Comparison of ENCODE assay signal across 2 fruit fly cellular contexts in genomic region chrX:22481131-22481530, dm6.
TF ChIP-seq lines count a peak whose summit lies in the region.

No protein-coding gene starts in this region.

TF ChIP-seq in whole organism, embryonic, 481 proteins besides CTCF, POLR2A, EP300 and RAD21 (continued from another document):
- TF ChIP-seq dm (GFP tag; optimal IDR thresholded peaks at IDR 0.05; lab: Kevin White, UChicago), result peak; percentile 8
- peak; percentile 67 for TF ChIP-seq CG1832 (GFP tag; optimal IDR thresholded peaks at IDR 0.05; lab: Kevin White, UChicago)
- TF ChIP-seq CG4360 (GFP tag; IDR thresholded peaks at IDR 0.05; lab: Robert Waterston, UW), result peak; percentile 90
- no peak for TF ChIP-seq CG17802 (tag; optimal IDR thresholded peaks at IDR 0.05; lab: Kevin White, UChicago)
- no peak for TF ChIP-seq wek (GFP tag; optimal IDR thresholded peaks at IDR 0.05; lab: Kevin White, UChicago)
- TF ChIP-seq CG8924 (tag; optimal IDR thresholded peaks at IDR 0.05; lab: Kevin White, UChicago), result peak; percentile 27
- peak; percentile 0 for TF ChIP-seq MESR4 (GFP tag; optimal IDR thresholded peaks at IDR 0.05; lab: Kevin White, UChicago)
- no peak for TF ChIP-seq gce (GFP tag; IDR thresholded peaks at IDR 0.05; lab: Robert Waterston, UW)
- no peak for TF ChIP-seq NK7.1 (GFP tag; optimal IDR thresholded peaks at IDR 0.05; lab: Kevin White, UChicago)
- no peak for TF ChIP-seq hbn (GFP tag; IDR thresholded peaks at IDR 0.05; lab: Robert Waterston, UW; ENCODE audit: partially characterized antibody)
- TF ChIP-seq CG13287 (GFP tag; IDR thresholded peaks at IDR 0.05; lab: Robert Waterston, UW; ENCODE audit: partially characterized antibody), result peak; percentile 15; the same call in 1 of the 2 replicates
- peak; percentile 31 for TF ChIP-seq Med (GFP tag; lab: Kevin White, UChicago)
- TF ChIP-seq sug (tag; optimal IDR thresholded peaks at IDR 0.05; lab: Kevin White, UChicago), result peak; percentile 2

TF ChIP-seq in whole organism, prepupa, 60 proteins besides CTCF, POLR2A, EP300 and RAD21 (continued from another document):
- TF ChIP-seq topi (GFP tag; optimal IDR thresholded peaks at IDR 0.05; lab: Kevin White, UChicago) (no peak), OdsH (GFP tag; optimal IDR thresholded peaks at IDR 0.05; lab: Kevin White, UChicago) (no peak), CG6792 (GFP tag; optimal IDR thresholded peaks at IDR 0.05; lab: Kevin White, UChicago) (no peak), Sox14 (GFP tag; optimal IDR thresholded peaks at IDR 0.05; lab: Kevin White, UChicago) (no peak), dsx (GFP tag; optimal IDR thresholded peaks at IDR 0.05; lab: Kevin White, UChicago; ENCODE audit: poor library complexity, severe bottlenecking) (no peak), CG32006 (GFP tag; optimal IDR thresholded peaks at IDR 0.05; lab: Kevin White, UChicago) (peak; percentile 9), Hr4 (GFP tag; optimal IDR thresholded peaks at IDR 0.05; lab: Kevin White, UChicago) (no peak), fd85E (GFP tag; optimal IDR thresholded peaks at IDR 0.05; lab: Kevin White, UChicago) (no peak), CG10669 (GFP tag; optimal IDR thresholded peaks at IDR 0.05; lab: Kevin White, UChicago) (no peak), dac (GFP tag; optimal IDR thresholded peaks at IDR 0.05; lab: Kevin White, UChicago) (no peak), CG1621 (tag; optimal IDR thresholded peaks at IDR 0.05; lab: Kevin White, UChicago) (no peak), Hr39 (GFP tag; optimal IDR thresholded peaks at IDR 0.05; lab: Kevin White, UChicago) (no peak), net (GFP tag; optimal IDR thresholded peaks at IDR 0.05; lab: Kevin White, UChicago) (no peak), Lpt (GFP tag; optimal IDR thresholded peaks at IDR 0.05; lab: Kevin White, UChicago) (no peak), CG6276 (GFP tag; optimal IDR thresholded peaks at IDR 0.05; lab: Kevin White, UChicago) (peak; percentile 23), CG7368 (GFP tag; optimal IDR thresholded peaks at IDR 0.05; lab: Kevin White, UChicago) (no peak), CG10631 (GFP tag; optimal IDR thresholded peaks at IDR 0.05; lab: Kevin White, UChicago) (no peak), CG6163 (GFP tag; IDR thresholded peaks at IDR 0.05; lab: Robert Waterston, UW) (peak; percentile 45; the same call in 2 of the 3 replicates), fkh (GFP tag; optimal IDR thresholded peaks at IDR 0.05; lab: Kevin White, UChicago) (peak; percentile 9), CG9139 (GFP tag; optimal IDR thresholded peaks at IDR 0.05; lab: Kevin White, UChicago) (no peak), eg (GFP tag; IDR thresholded peaks at IDR 0.05; lab: Robert Waterston, UW) (peak; percentile 52; the same call in 1 of the 3 replicates), CG6854 (GFP tag; optimal IDR thresholded peaks at IDR 0.05; lab: Kevin White, UChicago) (no peak)
